Worm (Caenorhabditis elegans) whole organism, L4 larva: ENCODE results near the gene dkc-1.

Source experiments
- F10B5.3 ChIP-seq: sonication (generic microtip); optimal IDR thresholded peaks from 2 replicates; lab custom pipeline; 2016; ENCODE audit warnings: mild to moderate bottlenecking, missing genetic modification characterization, missing compliant biosample characterization
- R02D3.7 ChIP-seq: fragments of 150-350 bp; sonication (generic microtip); optimal IDR thresholded peaks from 3 replicates; lab custom pipeline; 2014; ENCODE audit warnings: missing biosample characterization, missing genetic modification characterization
- T20F7.1 ChIP-seq: fragments of 200-800 bp; sonication (Bioruptor generic); optimal IDR thresholded peaks from 2 replicates; lab custom pipeline; 2018; ENCODE audit warnings: mild to moderate bottlenecking, missing genetic modification characterization, missing compliant biosample characterization
- Y105C5A.15 ChIP-seq: fragments of 200-800 bp; sonication (Bioruptor generic); IDR thresholded peaks from 2 replicates; pipeline ENCODE4 v1.3.6; 2022; ENCODE audit warnings: missing genetic modification characterization, missing compliant biosample characterization
- Y48G9A.11 ChIP-seq: fragments of 200-800 bp; sonication (Bioruptor generic); IDR thresholded peaks from 2 replicates; pipeline ENCODE4 v1.3.6; 2022; ENCODE audit warnings: missing genetic modification reagents, missing genetic modification characterization, missing compliant biosample characterization
- ZK337.2 ChIP-seq: fragments of 200-800 bp; sonication (Bioruptor generic); IDR thresholded peaks from 2 replicates; pipeline ENCODE4 v1.3.6; 2022; ENCODE audit warnings: missing genetic modification reagents, missing genetic modification characterization, missing compliant biosample characterization
- ZK546.5 ChIP-seq, 2 experiments: sonication (generic microtip); optimal IDR thresholded peaks; 2 replicates each; lab custom pipeline; 2017; ENCODE audit warnings: missing biosample characterization in 2 of 2, missing genetic modification characterization in 2 of 2
- aha-1 ChIP-seq: fragments of 150-350 bp; peaks from one replicate; lab custom pipeline; 2014; ENCODE audit warnings: missing biosample characterization, missing genetic modification characterization
- ama-1 ChIP-seq: fragments of 150-350 bp; optimal IDR thresholded peaks from 2 replicates; lab custom pipeline; 2014; ENCODE audit warnings: inconsistent platforms, mixed read lengths
- ceh-62 ChIP-seq: sonication (generic microtip); optimal IDR thresholded peaks from 2 replicates; lab custom pipeline; 2017; ENCODE audit warnings: missing biosample characterization, missing genetic modification characterization
- daf-16 ChIP-seq, 3 experiments: sonication (generic microtip); optimal IDR thresholded peaks; 2 replicates each; lab custom pipeline; 2016 to 2017; ENCODE audit warnings: missing genetic modification characterization in 3 of 3, missing genetic modification reagents in 3 of 3, mild to moderate bottlenecking in 2 of 3, missing compliant biosample characterization in 2 of 3, missing biosample characterization in 1 of 3, moderate library complexity in 1 of 3
- daf-19 ChIP-seq: fragments of 200-800 bp; sonication (Bioruptor generic); conservative IDR thresholded peaks from 2 replicates; pipeline ENCODE4 v1.3.6; 2022; ENCODE audit warnings: missing genetic modification characterization, missing compliant biosample characterization
- dmd-9 ChIP-seq: fragments of 200-800 bp; sonication (Bioruptor generic); IDR thresholded peaks from 2 replicates; pipeline ENCODE4 v1.3.6; 2022; ENCODE audit warnings: missing genetic modification reagents, missing genetic modification characterization, missing compliant biosample characterization
- dpl-1 ChIP-seq: fragments of 150-350 bp; optimal IDR thresholded peaks from 2 replicates; lab custom pipeline; 2014; ENCODE audit warnings: missing biosample characterization, missing genetic modification reagents, missing genetic modification characterization
- egl-27 ChIP-seq: sonication (generic microtip); optimal IDR thresholded peaks from 3 replicates; lab custom pipeline; 2017; ENCODE audit warnings: missing biosample characterization, missing genetic modification reagents, missing genetic modification characterization
- egl-43 ChIP-seq: fragments of 200-800 bp; sonication (Bioruptor generic); IDR thresholded peaks from 2 replicates; pipeline ENCODE4 v1.3.6; 2022; ENCODE audit warnings: missing genetic modification reagents, missing genetic modification characterization, missing compliant biosample characterization
- fos-1 ChIP-seq: fragments of 150-350 bp; optimal IDR thresholded peaks from 2 replicates; lab custom pipeline; 2014; ENCODE audit warnings: missing biosample characterization, missing genetic modification characterization
- gei-8 ChIP-seq: fragments of 200-800 bp; sonication (Bioruptor generic); optimal IDR thresholded peaks from 2 replicates; lab custom pipeline; 2018; ENCODE audit warnings: mild to moderate bottlenecking, missing genetic modification characterization, missing compliant biosample characterization
- hif-1 ChIP-seq, 2 experiments: sonication (generic microtip); optimal IDR thresholded peaks; 2 replicates each; lab custom pipeline; 2016 to 2017; ENCODE audit warnings: missing compliant biosample characterization in 2 of 2, missing genetic modification characterization in 2 of 2, missing genetic modification reagents in 2 of 2, missing genotype in 2 of 2, mild to moderate bottlenecking in 1 of 2
- lin-39 ChIP-seq: fragments of 150-350 bp; optimal IDR thresholded peaks from 2 replicates; lab custom pipeline; 2014; ENCODE audit warnings: missing biosample characterization, missing genetic modification reagents, missing genetic modification characterization
- lir-3 ChIP-seq: sonication (generic microtip); optimal IDR thresholded peaks from 2 replicates; lab custom pipeline; 2016; ENCODE audit warnings: mild to moderate bottlenecking, missing genetic modification characterization, missing compliant biosample characterization
- mdl-1 ChIP-seq, 2 experiments: fragments of 150-350 bp in 1 of 2; sonication (generic microtip) in 1 of 2; optimal IDR thresholded peaks; 2 replicates each; lab custom pipeline; 2014 to 2017; ENCODE audit warnings: missing biosample characterization in 2 of 2, missing genetic modification characterization in 2 of 2
- mdt-29 ChIP-seq: fragments of 200-800 bp; sonication (Bioruptor generic); IDR thresholded peaks from 2 replicates; pipeline ENCODE4 v1.3.6; 2022; ENCODE audit warnings: missing genetic modification reagents, missing genetic modification characterization, missing compliant biosample characterization
- mep-1 ChIP-seq: fragments of 150-350 bp; sonication (generic microtip); optimal IDR thresholded peaks from 3 replicates; lab custom pipeline; 2014; ENCODE audit warnings: missing biosample characterization, missing genetic modification characterization
- mes-2 ChIP-seq: sonication (generic microtip); optimal IDR thresholded peaks from 2 replicates; lab custom pipeline; 2016; ENCODE audit warnings: missing genotype, mild to moderate bottlenecking, missing genetic modification characterization, missing compliant biosample characterization; ENCODE audit not compliant: poor library complexity, severe bottlenecking
- mxl-3 ChIP-seq: fragments of 200-800 bp; sonication (Bioruptor generic); optimal IDR thresholded peaks from 2 replicates; lab custom pipeline; 2018; ENCODE audit warnings: mild to moderate bottlenecking, missing genetic modification characterization, missing compliant biosample characterization
- nhr-11 ChIP-seq: fragments of 150-350 bp; optimal IDR thresholded peaks from 2 replicates; lab custom pipeline; 2014; ENCODE audit warnings: missing biosample characterization, missing genetic modification characterization
- nhr-111 ChIP-seq: fragments of 200-800 bp; sonication (Bioruptor generic); optimal IDR thresholded peaks from 2 replicates; lab custom pipeline; 2018; ENCODE audit warnings: mild to moderate bottlenecking, missing genetic modification characterization, missing compliant biosample characterization
- nhr-25 ChIP-seq: sonication (generic microtip); optimal IDR thresholded peaks from 2 replicates; lab custom pipeline; 2017; ENCODE audit warnings: missing genetic modification characterization, mild to moderate bottlenecking, missing compliant biosample characterization, antibody characterized with exemption, moderate library complexity, borderline replicate concordance; ENCODE audit not compliant: insufficient read depth
- pqm-1 ChIP-seq: sonication (generic microtip); optimal IDR thresholded peaks from 2 replicates; lab custom pipeline; 2017; ENCODE audit warnings: missing biosample characterization, missing genetic modification characterization
- saeg-2 ChIP-seq: fragments of 200-800 bp; sonication (Bioruptor generic); IDR thresholded peaks from 2 replicates; pipeline ENCODE4 v1.3.6; 2022; ENCODE audit warnings: missing genetic modification reagents, missing genetic modification characterization, missing compliant biosample characterization
- sdz-12 ChIP-seq: fragments of 200-800 bp; sonication (Bioruptor generic); optimal IDR thresholded peaks from 2 replicates; lab custom pipeline; 2018; ENCODE audit warnings: mild to moderate bottlenecking, missing genetic modification characterization, missing compliant biosample characterization
- set-16 ChIP-seq: fragments of 200-800 bp; sonication (Bioruptor generic); IDR thresholded peaks from 2 replicates; pipeline ENCODE4 v1.3.6; 2022; ENCODE audit warnings: missing genetic modification reagents, missing genetic modification characterization, missing compliant biosample characterization
- snpc-4 ChIP-seq: fragments of 150-350 bp; optimal IDR thresholded peaks from 2 replicates; lab custom pipeline; 2014; ENCODE audit warnings: missing biosample characterization, missing genetic modification characterization
- tag-97 ChIP-seq: fragments of 200-800 bp; sonication (Bioruptor generic); IDR thresholded peaks from 2 replicates; pipeline ENCODE4 v1.3.6; 2022; ENCODE audit warnings: missing genetic modification characterization, missing compliant biosample characterization
- unc-130 ChIP-seq: sonication (generic microtip); optimal IDR thresholded peaks from 2 replicates; lab custom pipeline; 2016; ENCODE audit warnings: missing genetic modification reagents, missing genetic modification characterization, missing compliant biosample characterization
- unc-62 ChIP-seq, 3 experiments: fragments of 150-350 bp in 1 of 3; sonication (generic microtip); optimal IDR thresholded peaks in 2 of 3; peaks in 1 of 3; 1 replicate in 1 of 3; 2 replicates in 2 of 3; lab custom pipeline; 2014 to 2017; ENCODE audit warnings: missing biosample characterization in 3 of 3, missing genetic modification characterization in 3 of 3, missing genetic modification reagents in 3 of 3, missing genotype in 1 of 3
- zip-11 ChIP-seq: fragments of 200-800 bp; sonication (Bioruptor generic); IDR thresholded peaks from 2 replicates; pipeline ENCODE4 v1.3.6; 2022; ENCODE audit warnings: missing genetic modification characterization, missing compliant biosample characterization
- ztf-7 ChIP-seq: fragments of 150-350 bp; optimal IDR thresholded peaks from 2 replicates; lab custom pipeline; 2014; ENCODE audit warnings: missing biosample characterization, missing genetic modification characterization

The dkc-1 gene

ce11 chrIII:10759050-10760023 lies 11.1 kb downstream of the dkc-1 start, which contains the start of gene tasp-1 (continued):
- TF ChIP-seq aha-1 (tag; lab: Kevin White, UChicago), result peak; percentile 100
- peak; percentile 100 for TF ChIP-seq nhr-11 (tag; lab: Kevin White, UChicago)
- peak; percentile 98 for TF ChIP-seq nhr-111 (GFP tag; lab: Kevin White, UChicago)
- peak; percentile 98 for TF ChIP-seq Y105C5A.15 (GFP tag; lab: Robert Waterston, UW)
- peak; percentile 100 for TF ChIP-seq mxl-3 (GFP tag; lab: Kevin White, UChicago)
- TF ChIP-seq ztf-7, result peak; percentile 91
- TF ChIP-seq tag-97 (GFP tag; lab: Robert Waterston, UW), result peak; percentile 96
- peak; percentile 56 for TF ChIP-seq lin-39
- peak; percentile 66 for TF ChIP-seq snpc-4 (tag; lab: Kevin White, UChicago)
- TF ChIP-seq mes-2 (tag; lab: Kevin White, UChicago), result peak; percentile 100

- TF ChIP-seq unc-130 (GFP tag; lab: Kevin White, UChicago) (no peak), mep-1 (tag; lab: Kevin White, UChicago) (peak; percentile 34), daf-16 (GFP tag; optimal IDR thresholded peaks at IDR 0.05; lab: Kevin White, UChicago) (no peak), daf-16 (tag; optimal IDR thresholded peaks at IDR 0.05; lab: Kevin White, UChicago) (peak; percentile 20), pqm-1 (tag; lab: Kevin White, UChicago) (no peak), ama-1 (lab: Kevin White, UChicago) (peak; percentile 70), Y48G9A.11 (GFP tag; lab: Robert Waterston, UW) (no peak), aha-1 (tag; lab: Kevin White, UChicago) (peak; percentile 81)
Observed at ce11 chrIII:10763032-10763431, 14.8 kb downstream of the dkc-1 start, which contains the start of gene dpy-28. TSS of gene dpy-28 (plus strand) at chrIII:10763131.

ce11 chrIII:10769693-10770092 lies 21.5 kb downstream of the dkc-1 start:
- TF ChIP-seq unc-62 (GFP tag; optimal IDR thresholded peaks at IDR 0.05 in 1 of 2; lab: Kevin White, UChicago), result peak in 1 of 2 experiments; percentile 58
- TF ChIP-seq unc-62 (tag; optimal IDR thresholded peaks at IDR 0.05; lab: Kevin White, UChicago), result no peak
- no peak for TF ChIP-seq nhr-111 (GFP tag; lab: Kevin White, UChicago)
- peak; percentile 79 for TF ChIP-seq aha-1 (tag; lab: Kevin White, UChicago)
- no peak for TF ChIP-seq daf-19 (GFP tag; lab: Robert Waterston, UW)

DNA sequence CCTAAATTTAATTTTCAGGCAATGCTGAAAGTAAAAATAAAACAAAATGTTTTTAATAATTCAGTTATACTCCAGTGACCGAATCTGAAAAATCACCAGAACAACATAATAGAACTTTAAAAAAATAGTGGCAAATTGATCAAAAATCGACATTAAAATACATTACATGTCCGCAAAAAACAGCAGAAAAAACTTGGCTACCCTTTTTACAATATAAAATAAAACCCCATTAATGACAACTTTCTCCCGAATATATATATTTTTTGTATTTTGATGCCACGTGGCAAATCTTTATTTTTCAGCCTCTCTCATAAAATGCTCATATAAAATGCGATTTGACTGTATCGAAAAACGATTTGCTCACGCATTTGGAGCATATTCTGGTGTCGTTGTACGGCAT lies 33.3 kb downstream of the dkc-1 start, which contains the start of gene ptr-19:
Gene ptr-19, plus strand, starts transcription at position 301 of the 400 bp plus-strand sequence.
- TF ChIP-seq fos-1 (tag; lab: Kevin White, UChicago) (no peak), zip-11 (GFP tag; lab: Robert Waterston, UW) (no peak), nhr-25 (no peak), egl-27 (tag; lab: Kevin White, UChicago) (no peak), dmd-9 (GFP tag; lab: Robert Waterston, UW) (no peak), mdt-29 (no peak), sdz-12 (no peak)
- TF ChIP-seq, all 104 proteins: peak for 0

DNA sequence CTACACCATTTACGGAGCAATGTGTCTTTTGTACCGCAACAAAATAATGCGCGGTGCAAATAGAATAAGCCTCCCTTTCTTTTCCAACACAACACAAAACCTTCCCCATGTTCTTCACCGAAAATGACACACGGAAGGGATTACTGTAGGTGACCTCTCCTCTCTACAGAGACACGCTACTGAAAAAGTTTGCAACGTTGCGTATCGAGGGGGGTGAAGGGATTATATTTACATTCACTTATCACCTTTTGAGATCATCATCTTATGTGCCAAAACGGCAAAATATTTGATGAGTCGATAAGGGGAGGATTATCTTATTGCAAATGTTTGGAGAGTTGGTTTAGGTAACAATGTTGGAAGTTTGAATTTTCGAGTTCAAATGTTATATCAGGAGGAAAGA lies 34.8 kb downstream of the dkc-1 start:
- TF ChIP-seq gei-8 (no peak), R02D3.7 (tag; lab: Kevin White, UChicago) (no peak), lir-3 (no peak), hif-1 (tag; optimal IDR thresholded peaks at IDR 0.05; lab: Kevin White, UChicago) (no peak), unc-130 (GFP tag; lab: Kevin White, UChicago) (no peak), ZK546.5 (tag; optimal IDR thresholded peaks at IDR 0.05; lab: Kevin White, UChicago) (no peak), saeg-2 (no peak), egl-43 (GFP tag; lab: Robert Waterston, UW) (no peak), ceh-62 (tag; lab: Kevin White, UChicago) (no peak), set-16 (GFP tag; lab: Robert Waterston, UW) (no peak), T20F7.1 (GFP tag; lab: Kevin White, UChicago) (no peak), dpl-1 (no peak), ZK337.2 (GFP tag; lab: Robert Waterston, UW) (no peak), F10B5.3 (tag; lab: Kevin White, UChicago) (no peak), mdl-1 (tag; optimal IDR thresholded peaks at IDR 0.05; lab: Kevin White, UChicago) (no peak)
- TF ChIP-seq, all 104 proteins: peak for 0
